Worm (Caenorhabditis elegans) whole organism, late embryonic: ENCODE data around the gene pam-1.

Source experiments
- C08G9.2 ChIP-seq: sonication (generic microtip); optimal IDR thresholded peaks from 2 replicates; lab custom pipeline; 2016; ENCODE audit warnings: mild to moderate bottlenecking, missing genetic modification characterization, moderate library complexity, missing compliant biosample characterization
- C38D4.7 ChIP-seq: fragments of 200-800 bp; sonication (Bioruptor generic); optimal IDR thresholded peaks from 2 replicates; lab custom pipeline; 2018; ENCODE audit warnings: mild to moderate bottlenecking, missing genetic modification characterization, moderate library complexity, missing compliant biosample characterization
- F13H6.1 ChIP-seq: sonication (generic microtip); optimal IDR thresholded peaks from 2 replicates; lab custom pipeline; 2016; ENCODE audit warnings: missing genetic modification characterization, missing compliant biosample characterization
- K09A11.1 ChIP-seq: sonication (generic microtip); optimal IDR thresholded peaks from 2 replicates; lab custom pipeline; 2017; ENCODE audit warnings: antibody characterized with exemption, mild to moderate bottlenecking, missing genetic modification characterization, missing compliant biosample characterization; ENCODE audit not compliant: insufficient read depth
- T23F11.4 ChIP-seq: fragments of 200-800 bp; sonication (Bioruptor generic); optimal IDR thresholded peaks from 2 replicates; lab custom pipeline; 2018; ENCODE audit warnings: mild to moderate bottlenecking, missing genetic modification characterization, missing compliant biosample characterization
- Y22D7AL.16 ChIP-seq: sonication (generic microtip); optimal IDR thresholded peaks from 2 replicates; lab custom pipeline; 2016; ENCODE audit warnings: missing genetic modification characterization, missing compliant biosample characterization
- ahr-1 ChIP-seq: sonication (generic microtip); optimal IDR thresholded peaks from 2 replicates; lab custom pipeline; 2016; ENCODE audit warnings: missing genetic modification characterization, missing compliant biosample characterization
- ceh-14 ChIP-seq: sonication (generic microtip); optimal IDR thresholded peaks from 2 replicates; lab custom pipeline; 2016; ENCODE audit warnings: missing genotype, missing genetic modification characterization, missing compliant biosample characterization
- ceh-2 ChIP-seq: sonication (generic microtip); optimal IDR thresholded peaks from 2 replicates; lab custom pipeline; 2016; ENCODE audit warnings: missing genotype, missing genetic modification characterization, missing compliant biosample characterization
- ceh-24 ChIP-seq: sonication (generic microtip); optimal IDR thresholded peaks from 2 replicates; lab custom pipeline; 2016; ENCODE audit warnings: mild to moderate bottlenecking, missing genetic modification characterization, missing compliant biosample characterization
- ceh-31 ChIP-seq: sonication (generic microtip); optimal IDR thresholded peaks from 2 replicates; lab custom pipeline; 2016; ENCODE audit warnings: missing genetic modification characterization, missing compliant biosample characterization
- ceh-34 ChIP-seq: sonication (generic microtip); optimal IDR thresholded peaks from 2 replicates; lab custom pipeline; 2016; ENCODE audit warnings: mild to moderate bottlenecking, missing genetic modification characterization, missing compliant biosample characterization
- ceh-45 ChIP-seq: fragments of 200-800 bp; sonication (Bioruptor generic); IDR thresholded peaks from 2 replicates; pipeline ENCODE4 v1.3.6; 2022; ENCODE audit warnings: missing genetic modification reagents, missing genetic modification characterization, missing compliant biosample characterization
- ceh-48 ChIP-seq: sonication (generic microtip); optimal IDR thresholded peaks from 2 replicates; lab custom pipeline; 2016; ENCODE audit warnings: missing genetic modification characterization, inconsistent platforms, missing compliant biosample characterization
- ceh-9 ChIP-seq: sonication (generic microtip); optimal IDR thresholded peaks from 2 replicates; lab custom pipeline; 2016; ENCODE audit warnings: mild to moderate bottlenecking, missing genetic modification characterization, inconsistent platforms, missing compliant biosample characterization
- che-1 ChIP-seq: sonication (generic microtip); optimal IDR thresholded peaks from 2 replicates; lab custom pipeline; 2016; ENCODE audit warnings: mild to moderate bottlenecking, missing genetic modification characterization, missing compliant biosample characterization
- dmd-4 ChIP-seq: sonication (generic microtip); optimal IDR thresholded peaks from 2 replicates; lab custom pipeline; 2016; ENCODE audit warnings: borderline replicate concordance, missing genetic modification characterization, missing compliant biosample characterization
- dve-1 ChIP-seq: sonication (generic microtip); optimal IDR thresholded peaks from 2 replicates; lab custom pipeline; 2017; ENCODE audit warnings: antibody characterized with exemption, mild to moderate bottlenecking, missing genetic modification characterization, missing compliant biosample characterization
- ets-4 ChIP-seq: sonication (generic microtip); optimal IDR thresholded peaks from 2 replicates; lab custom pipeline; 2016; ENCODE audit warnings: missing genetic modification characterization, missing compliant biosample characterization
- eyg-1 ChIP-seq: sonication (generic microtip); optimal IDR thresholded peaks from 2 replicates; lab custom pipeline; 2016; ENCODE audit warnings: missing genotype, missing genetic modification characterization, missing compliant biosample characterization
- fax-1 ChIP-seq: sonication (generic microtip); optimal IDR thresholded peaks from 2 replicates; lab custom pipeline; 2016; ENCODE audit warnings: missing genotype, missing genetic modification characterization, missing compliant biosample characterization
- fkh-10 ChIP-seq: fragments of 150-350 bp; optimal IDR thresholded peaks from 2 replicates; lab custom pipeline; 2014; ENCODE audit warnings: missing biosample characterization, missing genetic modification reagents, missing genetic modification characterization
- fkh-6 ChIP-seq: sonication (generic microtip); optimal IDR thresholded peaks from 2 replicates; lab custom pipeline; 2016; ENCODE audit warnings: missing genetic modification characterization, missing compliant biosample characterization
- gmeb-2 ChIP-seq: sonication (generic microtip); optimal IDR thresholded peaks from 2 replicates; lab custom pipeline; 2016; ENCODE audit warnings: missing genetic modification characterization, inconsistent platforms, missing compliant biosample characterization
- hlh-13 ChIP-seq: fragments of 200-800 bp; sonication (Bioruptor generic); optimal IDR thresholded peaks from 2 replicates; lab custom pipeline; 2018; ENCODE audit warnings: mild to moderate bottlenecking, missing genetic modification characterization, missing compliant biosample characterization
- hlh-30 ChIP-seq: sonication (generic microtip); optimal IDR thresholded peaks from 2 replicates; lab custom pipeline; 2017; ENCODE audit warnings: antibody characterized with exemption, missing genetic modification characterization, missing compliant biosample characterization; ENCODE audit not compliant: insufficient read depth
- hlh-8 ChIP-seq: sonication (generic microtip); optimal IDR thresholded peaks from 2 replicates; lab custom pipeline; 2016; ENCODE audit warnings: missing genotype, missing genetic modification characterization, missing compliant biosample characterization
- lim-6 ChIP-seq: sonication (generic microtip); optimal IDR thresholded peaks from 2 replicates; lab custom pipeline; 2016; ENCODE audit warnings: missing genetic modification characterization, missing compliant biosample characterization
- lin-11 ChIP-seq: fragments of 200-800 bp; sonication (Bioruptor generic); optimal IDR thresholded peaks from 2 replicates; lab custom pipeline; 2018; ENCODE audit warnings: mild to moderate bottlenecking, missing genetic modification characterization, missing compliant biosample characterization
- mec-3 ChIP-seq: sonication (generic microtip); optimal IDR thresholded peaks from 2 replicates; lab custom pipeline; 2016; ENCODE audit warnings: borderline replicate concordance, missing genetic modification characterization, missing compliant biosample characterization
- nhr-11 ChIP-seq: fragments of 150-350 bp; optimal IDR thresholded peaks from 2 replicates; lab custom pipeline; 2014; ENCODE audit warnings: missing biosample characterization, missing genetic modification characterization
- nhr-232 ChIP-seq: sonication (generic microtip); optimal IDR thresholded peaks from 2 replicates; lab custom pipeline; 2016; ENCODE audit warnings: missing genetic modification characterization, missing compliant biosample characterization
- odd-2 ChIP-seq: sonication (generic microtip); optimal IDR thresholded peaks from 2 replicates; lab custom pipeline; 2017; ENCODE audit warnings: antibody characterized with exemption, mild to moderate bottlenecking, missing genetic modification characterization, missing compliant biosample characterization
- pag-3 ChIP-seq: sonication (generic microtip); optimal IDR thresholded peaks from 2 replicates; lab custom pipeline; 2016; ENCODE audit warnings: missing compliant biosample characterization, missing genetic modification characterization, borderline replicate concordance
- pha-2 ChIP-seq: sonication (generic microtip); optimal IDR thresholded peaks from 2 replicates; lab custom pipeline; 2017; ENCODE audit warnings: mild to moderate bottlenecking, missing genetic modification characterization, missing compliant biosample characterization
- pqm-1 ChIP-seq: sonication (generic microtip); optimal IDR thresholded peaks from 2 replicates; lab custom pipeline; 2016; ENCODE audit warnings: missing genetic modification characterization, missing compliant biosample characterization
- ref-2 ChIP-seq: sonication (generic microtip); optimal IDR thresholded peaks from 2 replicates; lab custom pipeline; 2016; ENCODE audit warnings: missing genetic modification characterization, missing compliant biosample characterization
- sdc-2 ChIP-seq: sonication (generic microtip); optimal IDR thresholded peaks from 2 replicates; lab custom pipeline; 2016; ENCODE audit warnings: missing genotype, missing genetic modification characterization, missing compliant biosample characterization
- sox-2 ChIP-seq: fragments of 200-800 bp; sonication (Bioruptor generic); IDR thresholded peaks from 2 replicates; pipeline ENCODE4 v1.3.6; 2022; ENCODE audit warnings: missing genetic modification reagents, missing genetic modification characterization, missing compliant biosample characterization
- tbx-7 ChIP-seq: sonication (generic microtip); optimal IDR thresholded peaks from 2 replicates; lab custom pipeline; 2016; ENCODE audit warnings: missing genotype, missing genetic modification characterization, missing compliant biosample characterization
- ttx-3 ChIP-seq: sonication (generic microtip); optimal IDR thresholded peaks from 2 replicates; lab custom pipeline; 2016; ENCODE audit warnings: missing genetic modification reagents, missing genetic modification characterization, missing compliant biosample characterization
- zip-5 ChIP-seq: sonication (generic microtip); optimal IDR thresholded peaks from 2 replicates; lab custom pipeline; 2016; ENCODE audit warnings: missing genetic modification characterization, missing compliant biosample characterization

Gene pam-1

DNA sequence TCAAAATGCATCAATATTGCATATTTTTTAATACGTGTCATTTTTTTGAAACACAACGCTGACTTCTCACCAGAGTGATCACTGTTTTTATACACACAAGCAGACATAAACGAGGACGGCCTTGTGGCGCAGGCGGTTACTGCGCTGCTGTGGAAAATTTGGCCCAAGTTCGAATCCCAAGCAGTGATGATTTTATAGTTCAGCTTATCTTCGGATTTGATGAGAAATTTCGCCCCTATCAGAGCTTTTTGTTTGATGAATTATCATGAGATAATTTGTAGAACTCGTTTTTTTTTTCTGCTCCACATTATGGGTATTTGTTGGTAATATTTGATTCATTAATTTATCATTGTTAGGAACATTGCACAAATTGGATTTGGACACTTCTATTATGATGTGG, 23.3 kb upstream of the pam-1 start (continued):
- TF ChIP-seq fkh-6 (tag; lab: Kevin White, UChicago) = peak; percentile 95
- peak; percentile 87 for TF ChIP-seq sdc-2 (tag; lab: Kevin White, UChicago)
- peak; percentile 96 for TF ChIP-seq hlh-13 (GFP tag; lab: Kevin White, UChicago)
- no peak for TF ChIP-seq nhr-11
- TF ChIP-seq ceh-34 (tag; lab: Kevin White, UChicago) = peak; percentile 93
- peak; percentile 92 for TF ChIP-seq fax-1 (tag; lab: Kevin White, UChicago)
- TF ChIP-seq F13H6.1 (tag; lab: Kevin White, UChicago) = peak; percentile 92
- TF ChIP-seq sox-2 (GFP tag; lab: Robert Waterston, UW) = peak; percentile 84
- TF ChIP-seq ceh-31 = peak; percentile 86
- TF ChIP-seq ceh-2 = peak; percentile 91
- peak; percentile 93 for TF ChIP-seq Y22D7AL.16 (tag; lab: Kevin White, UChicago)
- TF ChIP-seq ets-4 (tag; lab: Kevin White, UChicago) = peak; percentile 64
- TF ChIP-seq pha-2 (tag; lab: Kevin White, UChicago) = peak; percentile 94
- TF ChIP-seq hlh-8 (tag; lab: Kevin White, UChicago) = peak; percentile 85
- TF ChIP-seq lim-6 (tag; lab: Kevin White, UChicago) = peak; percentile 90
- peak; percentile 88 for TF ChIP-seq ceh-9 (tag; lab: Kevin White, UChicago)
- TF ChIP-seq ahr-1 (tag; lab: Kevin White, UChicago) = peak; percentile 91
- peak; percentile 72 for TF ChIP-seq zip-5 (tag; lab: Kevin White, UChicago)
- TF ChIP-seq ceh-48 (tag; lab: Kevin White, UChicago) = peak; percentile 91
- TF ChIP-seq K09A11.1 = peak; percentile 92
- TF ChIP-seq pag-3 (tag; lab: Kevin White, UChicago) = peak; percentile 84
- peak; percentile 89 for TF ChIP-seq lin-11 (tag; lab: Kevin White, UChicago)
- TF ChIP-seq pqm-1 (tag; lab: Kevin White, UChicago) = peak; percentile 96
- peak; percentile 94 for TF ChIP-seq ceh-24 (tag; lab: Kevin White, UChicago)
- peak; percentile 96 for TF ChIP-seq gmeb-2 (tag; lab: Kevin White, UChicago)
- TF ChIP-seq ttx-3 (tag; lab: Kevin White, UChicago) = peak; percentile 92
- TF ChIP-seq C08G9.2 (tag; lab: Kevin White, UChicago) = peak; percentile 92
- TF ChIP-seq ceh-45 (GFP tag; lab: Robert Waterston, UW) = peak; percentile 96
- TF ChIP-seq odd-2 (tag; lab: Kevin White, UChicago) = peak; percentile 64
- peak; percentile 97 for TF ChIP-seq dve-1 (tag; lab: Kevin White, UChicago)
- peak; percentile 95 for TF ChIP-seq che-1 (tag; lab: Kevin White, UChicago)
- TF ChIP-seq T23F11.4 (GFP tag; lab: Kevin White, UChicago) = peak; percentile 94
- peak; percentile 95 for TF ChIP-seq ceh-14 (tag; lab: Kevin White, UChicago)
- peak; percentile 88 for TF ChIP-seq fkh-10 (GFP tag; lab: Kevin White, UChicago)
- TF ChIP-seq tbx-7 (tag; lab: Kevin White, UChicago) = peak; percentile 52
- TF ChIP-seq, all 69 proteins: peak for 63

DNA sequence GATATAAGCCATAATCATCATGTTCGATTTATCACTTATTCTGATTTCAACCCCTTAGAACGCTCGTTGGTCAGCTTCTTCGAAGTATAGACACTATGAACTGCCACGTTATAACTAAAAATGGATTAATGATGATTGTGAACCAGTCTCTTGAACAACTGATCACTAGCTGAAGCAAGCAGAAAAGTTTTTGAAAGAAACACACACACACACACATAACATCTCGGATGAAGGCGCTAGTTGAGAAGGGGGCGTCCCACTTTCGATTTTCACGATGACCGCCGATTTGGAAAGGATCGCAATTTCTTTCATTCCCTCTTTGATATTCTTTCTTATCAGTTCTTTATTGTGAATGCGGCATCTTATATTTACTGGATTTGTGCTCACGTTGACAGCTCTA, 18.0 kb upstream of the pam-1 start, which contains the start of gene clec-180:
Gene clec-180, plus strand, starts transcription at position 301 of the 400 bp plus-strand sequence.
- TF ChIP-seq hlh-30 = no peak
- no peak for TF ChIP-seq dmd-4 (tag; lab: Kevin White, UChicago)
- TF ChIP-seq odd-2 (tag; lab: Kevin White, UChicago) = no peak
- no peak for TF ChIP-seq mec-3
- no peak for TF ChIP-seq fkh-6 (tag; lab: Kevin White, UChicago)
- TF ChIP-seq lin-11 (tag; lab: Kevin White, UChicago) = no peak
- no peak for TF ChIP-seq C38D4.7 (GFP tag; lab: Kevin White, UChicago)
- TF ChIP-seq T23F11.4 (GFP tag; lab: Kevin White, UChicago) = no peak
- no peak for TF ChIP-seq ref-2 (tag; lab: Kevin White, UChicago)
- TF ChIP-seq ceh-24 (tag; lab: Kevin White, UChicago) = no peak
- TF ChIP-seq nhr-232 (tag; lab: Kevin White, UChicago) = no peak
- no peak for TF ChIP-seq eyg-1 (tag; lab: Kevin White, UChicago)
- no peak for TF ChIP-seq ceh-14 (tag; lab: Kevin White, UChicago)
- TF ChIP-seq Y22D7AL.16 (tag; lab: Kevin White, UChicago) = no peak
- TF ChIP-seq ceh-48 (tag; lab: Kevin White, UChicago) = no peak
- no peak for TF ChIP-seq tbx-7 (tag; lab: Kevin White, UChicago)
- no peak for TF ChIP-seq sdc-2 (tag; lab: Kevin White, UChicago)
- TF ChIP-seq hlh-13 (GFP tag; lab: Kevin White, UChicago) = no peak
- TF ChIP-seq, all 69 proteins: peak for 0
